Worm (Caenorhabditis elegans) whole organism, L2 larva: ENCODE results near the gene C05B5.8.
A peak's percentile ranks its signal among the peaks of the same experiment; 100 is the strongest.

ENCODE experiments used
- aly-2 ChIP-seq: fragments of 150-350 bp; optimal IDR thresholded peaks from 2 replicates; lab custom pipeline; 2014; ENCODE audit warnings: missing biosample characterization, missing genetic modification characterization
- dmd-4 ChIP-seq: sonication (generic microtip); optimal IDR thresholded peaks from 2 replicates; lab custom pipeline; 2017; ENCODE audit warnings: missing biosample characterization, missing genetic modification characterization
- elt-3 ChIP-seq: sonication (generic microtip); optimal IDR thresholded peaks from 2 replicates; lab custom pipeline; 2017; ENCODE audit warnings: missing biosample characterization, missing genetic modification characterization
- lin-11 ChIP-seq: fragments of 150-350 bp; sonication (generic microtip); optimal IDR thresholded peaks from 2 replicates; lab custom pipeline; 2014; ENCODE audit warnings: missing biosample characterization, missing genetic modification characterization, inconsistent platforms, mixed read lengths
- lin-13 ChIP-seq: fragments of 150-350 bp; optimal IDR thresholded peaks from 2 replicates; lab custom pipeline; 2014; ENCODE audit warnings: missing biosample characterization, missing genetic modification reagents, missing genetic modification characterization
- nhr-11 ChIP-seq: fragments of 150-350 bp; optimal IDR thresholded peaks from 2 replicates; lab custom pipeline; 2014; ENCODE audit warnings: missing biosample characterization, missing genetic modification characterization
- sma-9 ChIP-seq, 2 experiments: fragments of 150-350 bp in 1 of 2; sonication (generic microtip) in 1 of 2; optimal IDR thresholded peaks; 2 replicates each; lab custom pipeline; 2014 to 2016; ENCODE audit warnings: missing genetic modification characterization in 2 of 2, mild to moderate bottlenecking in 1 of 2, missing biosample characterization in 1 of 2, missing compliant biosample characterization in 1 of 2, missing genetic modification reagents in 1 of 2, moderate library complexity in 1 of 2
- zag-1 ChIP-seq: fragments of 150-350 bp; optimal IDR thresholded peaks from 2 replicates; lab custom pipeline; 2014; ENCODE audit warnings: missing biosample characterization, missing genetic modification characterization

- TF ChIP-seq aly-2 (no peak), zag-1 (tag; lab: Kevin White, UChicago) (peak; percentile 42), nhr-11 (no peak), lin-13 (GFP tag; lab: Kevin White, UChicago) (peak; percentile 33), lin-11 (peak; percentile 44), sma-9 (GFP tag; optimal IDR thresholded peaks at IDR 0.05; lab: Kevin White, UChicago) (no peak), sma-9 (tag; optimal IDR thresholded peaks at IDR 0.05; lab: Kevin White, UChicago) (no peak), dmd-4 (tag; lab: Kevin White, UChicago) (no peak), elt-3 (tag; lab: Kevin White, UChicago) (no peak)
Measured at ce11 chrIII:10016413-10017051, 9.9 kb upstream of the C05B5.8 start, which contains the start of gene rgs-1.
